Fruit fly (Drosophila melanogaster): ENCODE measurements around the gene mRpS7.
A peak's percentile ranks its signal among the peaks of the same experiment; 100 is the strongest.

Gene mRpS7

dm6 chr2L:10364229-10364628, 22.2 kb upstream of the mRpS7 start, which contains the start of gene lft:
Gene lft, plus strand, starts transcription at chr2L:10364471.
- TF ChIP-seq ss (GFP tag; optimal IDR thresholded peaks at IDR 0.05) (peak in 1 of 2 experiments; percentile 32), dsx (GFP tag; optimal IDR thresholded peaks at IDR 0.05; ENCODE audit: poor library complexity, severe bottlenecking) (peak; percentile 51), Eip78C (GFP tag) (peak; percentile 42), CG10669 (GFP tag; optimal IDR thresholded peaks at IDR 0.05) (no peak), svp (GFP tag) (no peak), CG8319 (GFP tag; optimal IDR thresholded peaks at IDR 0.05) (peak; percentile 53)

dm6 chr2L:10366525-10366924, 19.9 kb upstream of the mRpS7 start, which contains the start of gene CG5056:
Gene CG5056, plus strand, starts transcription at chr2L:10366692.
- peak; percentile 55 for TF ChIP-seq CG8119 (GFP tag; IDR thresholded peaks at IDR 0.05)
- TF ChIP-seq ss (GFP tag; optimal IDR thresholded peaks at IDR 0.05): no peak
- TF ChIP-seq CG3919 (GFP tag; optimal IDR thresholded peaks at IDR 0.05): no peak
- TF ChIP-seq Sox15 (GFP tag; optimal IDR thresholded peaks at IDR 0.05): no peak
- no peak for TF ChIP-seq vri (GFP tag; optimal IDR thresholded peaks at IDR 0.05)
- TF ChIP-seq Eip78C (GFP tag): peak; percentile 63
- TF ChIP-seq cyc (GFP tag; optimal IDR thresholded peaks at IDR 0.05): peak; percentile 1
- no peak for TF ChIP-seq net (GFP tag; optimal IDR thresholded peaks at IDR 0.05)
- no peak for TF ChIP-seq fkh (GFP tag; optimal IDR thresholded peaks at IDR 0.05)
- no peak for TF ChIP-seq CG10631 (GFP tag; optimal IDR thresholded peaks at IDR 0.05)
- TF ChIP-seq Lpt (GFP tag; optimal IDR thresholded peaks at IDR 0.05): no peak
- TF ChIP-seq CG11294 (GFP tag; IDR thresholded peaks at IDR 0.05): no peak
- peak; percentile 6 for TF ChIP-seq Ets96B (tag; optimal IDR thresholded peaks at IDR 0.05)
- TF ChIP-seq CG6276 (GFP tag; optimal IDR thresholded peaks at IDR 0.05): no peak
- peak; percentile 47 for TF ChIP-seq CG3032 (tag; optimal IDR thresholded peaks at IDR 0.05)
- no peak for TF ChIP-seq fd59A (GFP tag; optimal IDR thresholded peaks at IDR 0.05)
- no peak for TF ChIP-seq spab (GFP tag; optimal IDR thresholded peaks at IDR 0.05)

dm6 chr2L:10372297-10372696, 14.2 kb upstream of the mRpS7 start:
- TF ChIP-seq CG7368 (GFP tag; optimal IDR thresholded peaks at IDR 0.05) (no peak), Eip78C (GFP tag) (peak; percentile 8)

- no peak for TF ChIP-seq CG8119 (GFP tag; IDR thresholded peaks at IDR 0.05)
- TF ChIP-seq CG11294 (GFP tag; IDR thresholded peaks at IDR 0.05): no peak
- TF ChIP-seq acj6 (GFP tag; optimal IDR thresholded peaks at IDR 0.05): no peak
- TF ChIP-seq vri (GFP tag; optimal IDR thresholded peaks at IDR 0.05): no peak
- no peak for TF ChIP-seq cyc (GFP tag; optimal IDR thresholded peaks at IDR 0.05)
- TF ChIP-seq Hr4 (GFP tag; optimal IDR thresholded peaks at IDR 0.05): peak; percentile 9
These were observed 12.7 kb upstream of the mRpS7 start, which contains the start of gene rho-5 for dm6 chr2L:10373605-10374269. Gene rho-5, minus strand, starts transcription at chr2L:10373900.

- no peak for TF ChIP-seq CG6276 (GFP tag; optimal IDR thresholded peaks at IDR 0.05)
- TF ChIP-seq ss (GFP tag; optimal IDR thresholded peaks at IDR 0.05): no peak
- TF ChIP-seq CG6854 (GFP tag; optimal IDR thresholded peaks at IDR 0.05): peak; percentile 43
- TF ChIP-seq Ets96B (tag; optimal IDR thresholded peaks at IDR 0.05): peak; percentile 60
- TF ChIP-seq net (GFP tag; optimal IDR thresholded peaks at IDR 0.05): no peak
- no peak for TF ChIP-seq Met (GFP tag; optimal IDR thresholded peaks at IDR 0.05)
- peak; percentile 65 for TF ChIP-seq CG3032 (tag; optimal IDR thresholded peaks at IDR 0.05)
- TF ChIP-seq CG15336 (GFP tag; IDR thresholded peaks at IDR 0.05): peak; percentile 79
- peak; percentile 46 for TF ChIP-seq CG10631 (GFP tag; optimal IDR thresholded peaks at IDR 0.05)
- no peak for TF ChIP-seq OdsH (GFP tag; optimal IDR thresholded peaks at IDR 0.05)
- TF ChIP-seq Eip78C (GFP tag): peak; percentile 70
- TF ChIP-seq Sox14 (GFP tag; optimal IDR thresholded peaks at IDR 0.05): no peak
- TF ChIP-seq CG8119 (GFP tag; IDR thresholded peaks at IDR 0.05): peak; percentile 67; the same call in 2 of the 3 replicates
- TF ChIP-seq svp (GFP tag): no peak
- TF ChIP-seq achi (GFP tag; optimal IDR thresholded peaks at IDR 0.05): peak; percentile 8
- peak; percentile 51 for TF ChIP-seq CG34406 (GFP tag; optimal IDR thresholded peaks at IDR 0.05)
- peak; percentile 22; the same call in 1 of the 2 replicates for TF ChIP-seq Gug (GFP tag; IDR thresholded peaks at IDR 0.05)
- no peak for TF ChIP-seq CG11762 (GFP tag; optimal IDR thresholded peaks at IDR 0.05; ENCODE audit: insufficient read depth)
- TF ChIP-seq CG4318 (GFP tag; optimal IDR thresholded peaks at IDR 0.05): no peak
- peak; percentile 37 for TF ChIP-seq CG6792 (GFP tag; optimal IDR thresholded peaks at IDR 0.05)
- TF ChIP-seq esn (GFP tag; optimal IDR thresholded peaks at IDR 0.05): peak; percentile 49
- TF ChIP-seq dsx (GFP tag; optimal IDR thresholded peaks at IDR 0.05; ENCODE audit: poor library complexity, severe bottlenecking): peak; percentile 36
- no peak for TF ChIP-seq pdm3 (GFP tag; optimal IDR thresholded peaks at IDR 0.05)
- peak; percentile 7 for TF ChIP-seq CG10669 (GFP tag; optimal IDR thresholded peaks at IDR 0.05)
- TF ChIP-seq CG3919 (GFP tag; optimal IDR thresholded peaks at IDR 0.05): no peak
- TF ChIP-seq Sox15 (GFP tag; optimal IDR thresholded peaks at IDR 0.05): no peak
- TF ChIP-seq Eip75B (GFP tag; optimal IDR thresholded peaks at IDR 0.05): no peak
- TF ChIP-seq Hr38 (GFP tag; optimal IDR thresholded peaks at IDR 0.05): no peak
These were observed 10.8 kb upstream of the mRpS7 start, which contains the start of the genes CG33303 and dpr19 for dm6 chr2L:10375464-10376236. Gene CG33303, minus strand, starts transcription at chr2L:10375757. Gene dpr19, plus strand, starts transcription at chr2L:10376168.

All from whole organism, prepupa.